Worm (Caenorhabditis elegans) whole organism, L4 larva: ENCODE data around the gene B0228.6.
A peak's percentile ranks its signal among the peaks of the same experiment; 100 is the strongest.

Experiments
- R02D3.7 ChIP-seq: fragments of 150-350 bp; sonication (generic microtip); optimal IDR thresholded peaks from 3 replicates; lab custom pipeline; 2014; ENCODE audit warnings: missing biosample characterization, missing genetic modification characterization
- Y48G9A.11 ChIP-seq: fragments of 200-800 bp; sonication (Bioruptor generic); IDR thresholded peaks from 2 replicates; pipeline ENCODE4 v1.3.6; 2022; ENCODE audit warnings: missing genetic modification reagents, missing genetic modification characterization, missing compliant biosample characterization
- ZK546.5 ChIP-seq, 2 experiments: sonication (generic microtip); optimal IDR thresholded peaks; 2 replicates each; lab custom pipeline; 2017; ENCODE audit warnings: missing biosample characterization in 2 of 2, missing genetic modification characterization in 2 of 2
- aha-1 ChIP-seq: fragments of 150-350 bp; peaks from one replicate; lab custom pipeline; 2014; ENCODE audit warnings: missing biosample characterization, missing genetic modification characterization
- madf-5 ChIP-seq, 2 experiments: fragments of 200-800 bp; sonication (Bioruptor generic); IDR thresholded peaks; 2 replicates each; pipeline ENCODE4 v1.3.6; 2022; ENCODE audit warnings: missing compliant biosample characterization in 2 of 2, missing genetic modification characterization in 2 of 2
- nhr-76 ChIP-seq: fragments of 150-350 bp; optimal IDR thresholded peaks from 2 replicates; lab custom pipeline; 2014; ENCODE audit warnings: missing biosample characterization, missing genetic modification characterization
- php-3 ChIP-seq: fragments of 200-800 bp; sonication (Bioruptor generic); IDR thresholded peaks from 2 replicates; pipeline ENCODE4 v1.3.6; 2022; ENCODE audit warnings: missing genetic modification reagents, missing genetic modification characterization, missing compliant biosample characterization
- rbr-2 ChIP-seq: sonication (generic microtip); optimal IDR thresholded peaks from 2 replicates; lab custom pipeline; 2016; ENCODE audit warnings: missing genotype, missing genetic modification characterization, missing compliant biosample characterization
- unc-62 ChIP-seq, 3 experiments: fragments of 150-350 bp in 1 of 3; sonication (generic microtip); optimal IDR thresholded peaks in 2 of 3; peaks in 1 of 3; 1 replicate in 1 of 3; 2 replicates in 2 of 3; lab custom pipeline; 2014 to 2017; ENCODE audit warnings: missing biosample characterization in 3 of 3, missing genetic modification characterization in 3 of 3, missing genetic modification reagents in 3 of 3, missing genotype in 1 of 3

ce11 chrII:7778273-7778672 is 23.3 kb upstream of the B0228.6 start:
- no peak for TF ChIP-seq Y48G9A.11 (GFP tag; lab: Robert Waterston, UW)
- no peak for TF ChIP-seq R02D3.7 (tag; lab: Kevin White, UChicago)
- TF ChIP-seq nhr-76 (tag; lab: Kevin White, UChicago): no peak
- TF ChIP-seq unc-62 (GFP tag; optimal IDR thresholded peaks at IDR 0.05 in 1 of 2; lab: Kevin White, UChicago): no peak
- TF ChIP-seq unc-62 (tag; optimal IDR thresholded peaks at IDR 0.05; lab: Kevin White, UChicago): no peak
- TF ChIP-seq madf-5 (GFP tag; IDR thresholded peaks at IDR 0.05; lab: Robert Waterston, UW): no peak
- TF ChIP-seq php-3: no peak
- TF ChIP-seq ZK546.5 (tag; optimal IDR thresholded peaks at IDR 0.05; lab: Kevin White, UChicago): no peak
- TF ChIP-seq rbr-2 (tag; lab: Kevin White, UChicago): no peak
- peak; percentile 34 for TF ChIP-seq aha-1 (tag; lab: Kevin White, UChicago)
